Worm (Caenorhabditis elegans): ENCODE measurements around the gene Y43F8A.1.

Gene Y43F8A.1

DNA sequence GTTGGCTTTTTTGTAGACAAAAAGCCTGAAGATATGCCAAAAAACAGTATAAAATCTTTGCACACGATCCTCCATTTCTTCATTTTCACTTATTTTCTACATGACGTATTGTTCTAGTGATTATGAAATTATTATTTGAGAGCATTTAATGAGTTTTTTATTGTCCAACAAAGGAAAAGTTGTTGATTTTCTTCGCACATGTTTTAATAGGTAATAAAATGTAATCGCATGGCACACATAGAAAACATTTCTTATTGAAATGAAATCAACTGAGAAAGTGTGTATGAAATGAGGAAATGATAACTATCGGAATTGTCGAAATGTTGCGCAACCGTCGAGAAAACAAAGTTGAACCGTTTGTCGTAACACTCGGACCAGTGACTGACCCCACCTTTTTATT, 31.1 kb downstream of the Y43F8A.1 start:
- TF ChIP-seq fos-1 (tag; optimal IDR thresholded peaks at IDR 0.05), result no peak
- no peak for TF ChIP-seq ets-5 (GFP tag; IDR thresholded peaks at IDR 0.05)
- peak; percentile 32 for TF ChIP-seq elt-2 (tag; optimal IDR thresholded peaks at IDR 0.05)
- peak; percentile 62 for TF ChIP-seq tlp-1 (tag; optimal IDR thresholded peaks at IDR 0.05)
- TF ChIP-seq nhr-28 (tag; optimal IDR thresholded peaks at IDR 0.05), result no peak
- TF ChIP-seq nhr-84 (tag; optimal IDR thresholded peaks at IDR 0.05), result no peak
- TF ChIP-seq pag-3 (tag; optimal IDR thresholded peaks at IDR 0.05; ENCODE audit: borderline replicate concordance, insufficient read depth), result no peak
- no peak for TF ChIP-seq egl-13 (tag; optimal IDR thresholded peaks at IDR 0.05)
- no peak for TF ChIP-seq efl-1 (optimal IDR thresholded peaks at IDR 0.05)
- TF ChIP-seq efl-1 (GFP tag; optimal IDR thresholded peaks at IDR 0.05 in 1 of 2), result peak in 1 of 2 experiments; percentile 9
- TF ChIP-seq C34B4.2 (tag; optimal IDR thresholded peaks at IDR 0.05), result no peak
- no peak for TF ChIP-seq nhr-47 (tag; optimal IDR thresholded peaks at IDR 0.05)

DNA sequence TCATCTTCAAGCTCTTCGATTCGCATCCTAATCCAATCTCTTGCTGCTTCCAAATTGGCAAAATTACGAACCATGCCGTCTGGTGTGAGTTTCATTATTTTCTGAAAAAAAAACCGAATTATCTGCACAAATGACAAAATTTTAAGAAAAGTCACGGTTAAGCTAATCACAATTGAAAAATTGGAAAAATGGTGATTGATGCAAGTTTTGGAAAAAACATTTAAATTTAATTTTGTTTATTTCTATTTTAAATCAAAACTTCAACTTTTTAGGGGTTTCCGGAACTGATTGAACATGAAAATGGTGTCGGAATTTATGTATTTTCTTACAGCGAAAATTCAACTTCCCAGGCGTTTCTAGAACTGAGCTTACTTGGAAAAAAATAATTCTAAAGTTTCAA, 32.6 kb downstream of the Y43F8A.1 start, which contains the start of gene C25F9.12:
TSS of gene C25F9.12 (minus strand) at position 101 of the 400 bp plus-strand sequence.
- TF ChIP-seq fkh-10 (GFP tag; optimal IDR thresholded peaks at IDR 0.05), result no peak
- no peak for TF ChIP-seq lin-14 (GFP tag; optimal IDR thresholded peaks at IDR 0.05)
- TF ChIP-seq nhr-85 (tag), result no peak
- no peak for TF ChIP-seq ztf-11 (tag; optimal IDR thresholded peaks at IDR 0.05)
- no peak for TF ChIP-seq fkh-8 (tag; optimal IDR thresholded peaks at IDR 0.05)
- no peak for TF ChIP-seq nhr-76 (tag; optimal IDR thresholded peaks at IDR 0.05)
- TF ChIP-seq unc-62 (GFP tag; optimal IDR thresholded peaks at IDR 0.05), result no peak
- no peak for TF ChIP-seq pqm-1 (tag; optimal IDR thresholded peaks at IDR 0.05)
- no peak for TF ChIP-seq ces-1 (GFP tag; optimal IDR thresholded peaks at IDR 0.05)
- no peak for TF ChIP-seq C34B4.2 (tag; optimal IDR thresholded peaks at IDR 0.05)
- TF ChIP-seq C04F5.9 (tag; optimal IDR thresholded peaks at IDR 0.05), result no peak
- TF ChIP-seq alr-1 (tag; optimal IDR thresholded peaks at IDR 0.05; ENCODE audit: borderline replicate concordance), result no peak
- TF ChIP-seq ceh-8 (GFP tag; optimal IDR thresholded peaks at IDR 0.05), result no peak

DNA sequence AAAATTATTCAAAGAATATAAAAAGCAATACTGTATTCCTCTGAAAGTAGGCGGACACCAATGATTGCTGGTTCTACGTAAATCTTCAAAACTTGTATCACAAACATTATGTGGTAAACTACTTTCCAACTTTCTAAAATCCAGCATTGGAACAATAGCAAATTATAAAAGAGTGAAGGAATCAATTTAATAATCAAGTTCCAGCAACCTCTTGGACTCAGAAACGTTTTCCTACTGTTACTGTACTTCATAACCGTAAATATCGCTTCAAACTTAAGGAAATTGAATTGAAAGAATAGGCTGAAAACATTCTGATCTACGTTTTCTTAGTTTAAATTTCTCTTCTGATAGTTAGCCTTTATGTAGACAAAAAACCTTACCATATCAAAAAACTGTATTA, 33.3 kb downstream of the Y43F8A.1 start:
- TF ChIP-seq efl-1 (optimal IDR thresholded peaks at IDR 0.05) (no peak), efl-1 (GFP tag; optimal IDR thresholded peaks at IDR 0.05 in 1 of 2) (peak in 1 of 2 experiments; percentile 68), C34B4.2 (tag; optimal IDR thresholded peaks at IDR 0.05) (no peak)

DNA sequence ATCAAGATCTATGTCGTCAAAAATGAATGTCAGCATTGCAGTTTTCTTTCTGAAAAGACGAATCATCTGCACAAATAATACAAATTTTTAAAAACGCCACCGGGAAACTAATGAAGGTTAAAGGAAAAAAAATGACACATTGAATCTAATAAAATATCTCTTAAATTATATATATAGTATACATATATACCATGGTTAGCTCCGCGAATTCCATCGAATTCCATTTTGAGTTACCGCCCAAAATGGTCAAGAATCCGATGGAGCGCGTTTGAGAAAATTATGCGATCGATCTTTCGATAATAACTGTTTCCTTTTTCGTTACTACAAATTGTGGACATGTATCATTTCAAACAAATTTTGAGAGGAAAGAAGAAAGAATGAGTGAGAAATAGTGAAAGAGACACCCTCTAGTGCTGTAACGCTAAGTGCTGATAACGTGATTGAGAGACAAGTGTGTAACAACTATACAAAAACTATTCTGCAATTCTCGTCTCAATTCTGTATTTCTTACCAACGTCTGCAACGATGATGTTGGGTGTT, 35.1 kb downstream of the Y43F8A.1 start, which contains the start of the genes C25F9.6 and C25F9.10:
TSS of gene C25F9.6 (minus strand) at position 51 of the 540 bp plus-strand sequence.
TSS of gene C25F9.10 (plus strand) at position 454 of the 540 bp plus-strand sequence.
- TF ChIP-seq blmp-1 (tag; optimal IDR thresholded peaks at IDR 0.05) (no peak), C04F5.9 (tag; optimal IDR thresholded peaks at IDR 0.05) (no peak), mep-1 (tag; optimal IDR thresholded peaks at IDR 0.05) (no peak), snu-23 (GFP tag; optimal IDR thresholded peaks at IDR 0.05) (no peak), nhr-90 (tag; optimal IDR thresholded peaks at IDR 0.05; ENCODE audit: poor library complexity) (no peak), fkh-10 (GFP tag; optimal IDR thresholded peaks at IDR 0.05) (no peak), lin-14 (GFP tag; optimal IDR thresholded peaks at IDR 0.05) (no peak), dpl-1 (GFP tag; optimal IDR thresholded peaks at IDR 0.05) (peak in 1 of 3 experiments; percentile 35), elt-2 (tag; optimal IDR thresholded peaks at IDR 0.05) (peak; percentile 15), C16A3.4 (tag; optimal IDR thresholded peaks at IDR 0.05) (no peak), nhr-11 (tag; optimal IDR thresholded peaks at IDR 0.05) (no peak), ztf-4 (tag; optimal IDR thresholded peaks at IDR 0.05) (no peak), ama-1 (optimal IDR thresholded peaks at IDR 0.05) (no peak), jun-1 (tag; optimal IDR thresholded peaks at IDR 0.05) (no peak), sptf-1 (tag; optimal IDR thresholded peaks at IDR 0.05) (no peak), efl-1 (optimal IDR thresholded peaks at IDR 0.05) (no peak), efl-1 (GFP tag; optimal IDR thresholded peaks at IDR 0.05 in 1 of 2) (peak in 1 of 2 experiments; percentile 97), lin-35 (GFP tag; optimal IDR thresholded peaks at IDR 0.05) (peak in 1 of 2 experiments; percentile 72)

Data from whole organism, L1 larva.